Worm (Caenorhabditis elegans): ENCODE measurements around the gene serp-1.1.

The serp-1.1 gene

DNA sequence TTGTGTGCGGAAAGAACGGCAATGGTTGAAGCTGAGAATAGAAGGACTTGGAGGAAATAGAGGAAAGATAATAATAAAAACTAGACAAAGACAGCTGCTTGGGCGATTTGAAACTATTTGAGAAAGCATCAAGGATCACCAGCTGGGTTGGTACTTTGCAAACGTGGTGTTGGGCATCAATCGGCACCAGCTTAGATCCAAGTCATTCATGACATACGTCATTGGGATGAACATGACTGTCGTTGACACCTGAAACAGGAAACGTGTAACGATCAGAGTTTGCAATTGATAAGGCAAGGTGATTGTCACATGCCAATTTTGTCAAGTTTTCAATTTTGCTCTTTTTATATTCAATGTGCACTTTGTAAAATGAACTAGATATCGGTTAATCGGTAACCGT is 1.1 kb downstream of the serp-1.1 start (continued):
- TF ChIP-seq mcd-1 (GFP tag; IDR thresholded peaks at IDR 0.05): 0 out of 2 replicates have a peak, but pooled peaks have one; percentile 19
- 0 out of 2 replicates have a peak, but pooled peaks have one; percentile 22 for TF ChIP-seq egl-44 (GFP tag; IDR thresholded peaks at IDR 0.05)
- peak; percentile 11 for TF ChIP-seq unc-62 (GFP tag; optimal IDR thresholded peaks at IDR 0.05)
- TF ChIP-seq chd-7 (tag; optimal IDR thresholded peaks at IDR 0.05): peak; percentile 25
- TF ChIP-seq ztf-3 (GFP tag; optimal IDR thresholded peaks at IDR 0.05): no peak
- no peak for TF ChIP-seq F37B4.10 (GFP tag; IDR thresholded peaks at IDR 0.05)
- TF ChIP-seq sea-2 (GFP tag; IDR thresholded peaks at IDR 0.05): no peak
- TF ChIP-seq zim-3 (tag; optimal IDR thresholded peaks at IDR 0.05): peak; percentile 15
- TF ChIP-seq tlf-1 (GFP tag; optimal IDR thresholded peaks at IDR 0.05): peak; percentile 60
- TF ChIP-seq B0336.3 (GFP tag; IDR thresholded peaks at IDR 0.05): peak; percentile 67
- TF ChIP-seq snpc-3.4 (tag; optimal IDR thresholded peaks at IDR 0.05): no peak
- TF ChIP-seq lin-40 (tag; optimal IDR thresholded peaks at IDR 0.05): peak; percentile 66
- TF ChIP-seq nfyb-1 (GFP tag; IDR thresholded peaks at IDR 0.05): peak; percentile 33; the same call in 1 of the 2 replicates
- TF ChIP-seq ztf-6 (GFP tag; IDR thresholded peaks at IDR 0.05): no peak
- TF ChIP-seq ceh-100 (GFP tag; IDR thresholded peaks at IDR 0.05): no peak
- peak; percentile 27; the same call in 1 of the 2 replicates for TF ChIP-seq dox-1 (GFP tag; IDR thresholded peaks at IDR 0.05)

- TF ChIP-seq mcd-1 (GFP tag; IDR thresholded peaks at IDR 0.05) (no peak), F57C9.4 (tag; optimal IDR thresholded peaks at IDR 0.05) (no peak), B0336.3 (GFP tag; IDR thresholded peaks at IDR 0.05) (no peak), snpc-4 (GFP tag; optimal IDR thresholded peaks at IDR 0.05) (no peak), snpc-4 (tag; optimal IDR thresholded peaks at IDR 0.05) (peak in 3 of 4 experiments; percentile 22 to 84 (median 71)), ztf-28 (GFP tag; IDR thresholded peaks at IDR 0.05) (no peak)
Observed at ce11 chrX:15844330-15844729, 3.0 kb downstream of the serp-1.1 start.

DNA sequence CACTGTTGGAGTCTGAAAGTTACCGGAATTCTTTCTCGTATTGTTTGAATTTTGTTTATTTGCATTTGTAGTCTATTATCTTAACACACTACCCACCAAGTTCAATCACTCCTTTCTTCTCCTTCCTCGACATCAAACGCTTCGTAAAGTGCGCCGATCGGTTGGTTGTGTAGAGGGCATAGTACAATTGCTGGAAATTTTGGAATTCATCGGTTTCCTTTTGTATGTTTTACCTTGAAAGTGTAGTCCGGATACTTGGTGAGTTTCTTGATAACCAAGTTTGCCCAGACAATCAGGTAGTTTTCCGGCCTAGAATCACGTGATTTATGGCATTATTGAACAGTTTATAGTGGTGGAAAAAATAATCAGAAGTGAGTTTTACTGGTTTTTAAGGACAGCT is 5.2 kb downstream of the serp-1.1 start:
- TF ChIP-seq gei-17 (GFP tag; optimal IDR thresholded peaks at IDR 0.05) (no peak), nhr-80 (tag; optimal IDR thresholded peaks at IDR 0.05) (peak; percentile 33)

ce11 chrX:15847543-15848087 is 6.2 kb downstream of the serp-1.1 start, which contains the start of gene F59F4.3:
Gene F59F4.3, minus strand, starts transcription at chrX:15847593.
- TF ChIP-seq nhr-80 (tag; optimal IDR thresholded peaks at IDR 0.05): peak; percentile 22
- TF ChIP-seq pbrm-1 (GFP tag; IDR thresholded peaks at IDR 0.05): no peak

DNA sequence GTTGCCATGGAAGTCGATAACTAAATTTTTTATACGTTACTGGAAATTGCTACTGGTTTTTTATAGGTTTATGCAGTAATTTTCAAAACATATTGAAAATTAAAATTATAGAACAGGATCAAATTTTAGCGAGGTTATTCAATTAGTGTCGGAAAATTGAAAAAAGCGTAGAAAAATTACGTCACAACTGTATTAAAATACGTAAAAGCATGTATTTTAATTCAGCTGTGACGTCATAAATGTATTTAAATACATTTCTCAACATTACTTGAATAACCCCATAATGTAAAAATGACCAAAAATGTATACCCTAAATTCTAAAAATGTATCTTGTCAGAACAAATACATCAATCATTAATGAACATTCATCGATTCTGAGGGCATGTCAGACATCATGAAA is 7.5 kb downstream of the serp-1.1 start:
- TF ChIP-seq Y95B8A.8 (GFP tag; IDR thresholded peaks at IDR 0.05) (no peak), F57C9.4 (tag; optimal IDR thresholded peaks at IDR 0.05) (no peak), attf-3 (GFP tag; conservative IDR thresholded peaks at IDR 0.05) (no peak)

ce11 chrX:15849397-15849935 is 8.1 kb downstream of the serp-1.1 start, which contains the start of gene acl-1:
Gene acl-1, plus strand, starts transcription at chrX:15849885.
- no peak for TF ChIP-seq mes-4 (tag; optimal IDR thresholded peaks at IDR 0.05)
- peak; percentile 80 for TF ChIP-seq lin-40 (tag; optimal IDR thresholded peaks at IDR 0.05)
- no peak for TF ChIP-seq snpc-4 (GFP tag; optimal IDR thresholded peaks at IDR 0.05)
- peak in 2 of 4 experiments; percentile 30 to 55 for TF ChIP-seq snpc-4 (tag; optimal IDR thresholded peaks at IDR 0.05)
- peak; percentile 26 for TF ChIP-seq snpc-1.1 (tag; optimal IDR thresholded peaks at IDR 0.05; ENCODE audit: insufficient read depth)
- peak; percentile 8 for TF ChIP-seq tbp1 (GFP tag; optimal IDR thresholded peaks at IDR 0.05)
- peak; percentile 20 for TF ChIP-seq F57C9.4 (tag; optimal IDR thresholded peaks at IDR 0.05)
- peak; percentile 21 for TF ChIP-seq gei-17 (GFP tag; optimal IDR thresholded peaks at IDR 0.05)
- no peak for TF ChIP-seq ceh-91 (GFP tag; IDR thresholded peaks at IDR 0.05)
- TF ChIP-seq attf-5 (GFP tag; optimal IDR thresholded peaks at IDR 0.05): peak; percentile 52
- no peak for TF ChIP-seq madf-6 (GFP tag; IDR thresholded peaks at IDR 0.05)
- TF ChIP-seq lin-35 (GFP tag; optimal IDR thresholded peaks at IDR 0.05): peak in 1 of 3 experiments; percentile 39
- no peak for TF ChIP-seq ceh-79 (tag; optimal IDR thresholded peaks at IDR 0.05)
- peak; percentile 37 for TF ChIP-seq somi-1 (GFP tag; optimal IDR thresholded peaks at IDR 0.05)
- TF ChIP-seq K11D2.4 (GFP tag; IDR thresholded peaks at IDR 0.05): 0 out of 2 replicates have a peak, but pooled peaks have one; percentile 51
- no peak for TF ChIP-seq rpc-1 (optimal IDR thresholded peaks at IDR 0.05)
- TF ChIP-seq rpc-1 (tag; optimal IDR thresholded peaks at IDR 0.05): no peak
- TF ChIP-seq zim-3 (tag; optimal IDR thresholded peaks at IDR 0.05): no peak
- no peak for TF ChIP-seq ccch-3 (GFP tag; optimal IDR thresholded peaks at IDR 0.05)
- peak; percentile 45 for TF ChIP-seq hmg-1.2 (GFP tag; IDR thresholded peaks at IDR 0.05)
- peak; percentile 15; the same call in 1 of the 2 replicates for TF ChIP-seq dox-1 (GFP tag; IDR thresholded peaks at IDR 0.05)

Data from whole organism, young adult.